Worm (Caenorhabditis elegans): ENCODE data around the gene T16G1.9.

T16G1.9 gene

ce11 chrV:12901301-12901700 is 49.4 kb downstream of the T16G1.9 start:
- TF ChIP-seq F39B2.1 (GFP tag; IDR thresholded peaks at IDR 0.05) (no peak), mes-4 (tag; optimal IDR thresholded peaks at IDR 0.05) (no peak), die-1 (tag; optimal IDR thresholded peaks at IDR 0.05) (no peak), lin-54 (GFP tag; optimal IDR thresholded peaks at IDR 0.05) (no peak)

DNA sequence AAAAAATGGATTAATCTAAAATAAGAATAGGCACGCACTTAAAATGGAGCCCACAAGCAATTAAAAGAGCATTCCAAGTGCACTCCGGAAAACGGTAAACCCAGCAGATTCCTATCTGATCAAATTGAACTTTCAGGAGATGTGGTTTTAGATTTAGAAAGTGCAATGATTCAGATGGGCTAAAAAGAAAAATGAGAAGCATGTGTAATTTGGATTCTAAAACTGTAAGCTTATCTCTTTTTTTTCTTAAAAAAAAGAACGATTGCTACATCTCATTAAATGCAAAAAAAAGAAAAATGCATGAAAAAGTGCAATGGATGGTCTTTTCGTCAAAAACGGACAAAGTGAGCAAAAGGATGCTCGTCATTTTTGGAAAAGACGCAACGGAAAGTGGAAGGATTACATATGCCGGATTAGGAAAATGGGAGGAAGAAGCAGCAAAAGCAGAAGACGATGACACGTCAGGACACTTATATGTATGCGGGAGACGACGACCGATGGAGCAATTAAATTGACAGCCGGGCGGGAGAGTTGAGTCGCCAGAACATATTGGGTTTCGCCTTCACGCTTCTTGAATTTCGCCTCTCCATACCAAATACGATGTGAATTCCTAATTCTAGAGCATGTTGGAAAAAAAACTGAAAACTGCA is 52.0 kb downstream of the T16G1.9 start:
- no peak for TF ChIP-seq ztf-25 (GFP tag; IDR thresholded peaks at IDR 0.05)
- no peak for TF ChIP-seq Y56A3A.18 (GFP tag; IDR thresholded peaks at IDR 0.05)
- TF ChIP-seq rcor-1 (GFP tag; IDR thresholded peaks at IDR 0.05): no peak
- no peak for TF ChIP-seq lin-54 (GFP tag; optimal IDR thresholded peaks at IDR 0.05)
- no peak for TF ChIP-seq chd-7 (tag; optimal IDR thresholded peaks at IDR 0.05)
- TF ChIP-seq rpc-1 (optimal IDR thresholded peaks at IDR 0.05): no peak
- no peak for TF ChIP-seq rpc-1 (tag; optimal IDR thresholded peaks at IDR 0.05)

DNA sequence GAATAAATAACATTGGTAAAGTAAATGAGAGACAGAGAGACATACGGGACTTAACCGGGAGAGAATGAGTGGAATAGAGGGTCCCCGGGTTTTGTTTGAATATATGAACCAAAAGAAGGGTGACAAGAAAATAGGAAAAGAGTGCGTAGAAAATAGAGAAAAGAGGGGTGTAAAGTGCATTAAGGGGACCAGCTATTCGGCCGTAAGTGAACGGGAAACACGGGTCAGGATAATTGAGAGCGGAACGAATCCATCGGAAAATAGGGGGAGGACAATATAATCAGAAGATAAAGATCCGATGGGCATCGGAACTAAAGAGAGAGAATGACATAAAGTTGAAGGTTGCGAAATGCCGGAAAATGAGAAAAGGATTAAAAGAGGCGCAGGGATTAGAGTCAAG is 53.3 kb downstream of the T16G1.9 start:
- TF ChIP-seq cebp-1 (GFP tag; IDR thresholded peaks at IDR 0.05) (0 out of 2 replicates have a peak, but pooled peaks have one; percentile 25), cebp-1 (tag; optimal IDR thresholded peaks at IDR 0.05) (no peak), F37B4.10 (GFP tag; IDR thresholded peaks at IDR 0.05) (no peak)

- TF ChIP-seq nfyb-1 (GFP tag; IDR thresholded peaks at IDR 0.05): no peak
- no peak for TF ChIP-seq attf-6 (GFP tag; IDR thresholded peaks at IDR 0.05)
Observed at ce11 chrV:12896850-12897249, 53.8 kb downstream of the T16G1.9 start.

Data from whole organism, young adult.